Worm (Caenorhabditis elegans): ENCODE measurements around the gene sra-34.

The sra-34 gene

DNA sequence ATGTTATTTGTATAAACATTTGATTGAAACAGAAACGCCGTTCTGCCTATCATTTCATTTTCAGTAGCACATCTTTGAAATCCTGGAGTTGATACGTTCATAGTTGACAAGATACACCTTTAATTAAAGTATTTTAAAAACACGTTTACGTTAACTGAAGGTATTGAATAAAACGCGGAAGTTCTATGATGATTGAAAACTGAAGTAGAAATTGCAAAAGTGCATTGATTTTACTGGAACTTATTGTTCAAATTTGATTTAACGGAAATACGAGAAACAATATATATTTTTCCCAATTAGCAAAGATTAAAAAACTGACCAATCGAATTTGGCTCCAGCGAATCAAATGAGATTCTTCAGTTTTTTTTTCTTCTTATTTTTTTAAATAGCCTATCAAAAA is at the start of gene sra-34:
TSS of gene sra-34 (minus strand) at position 101 of the 400 bp plus-strand sequence.
- TF ChIP-seq ets-7 (tag; optimal IDR thresholded peaks at IDR 0.05) (no peak), ceh-36 (tag; optimal IDR thresholded peaks at IDR 0.05) (no peak), ama-1 (optimal IDR thresholded peaks at IDR 0.05) (no peak), flt-1 (GFP tag; IDR thresholded peaks at IDR 0.05) (no peak), pes-1 (GFP tag; IDR thresholded peaks at IDR 0.05) (no peak), hnd-1 (tag; optimal IDR thresholded peaks at IDR 0.05) (no peak), tbx-37 (GFP tag; conservative IDR thresholded peaks at IDR 0.05) (no peak), hmg-4 (GFP tag; optimal IDR thresholded peaks at IDR 0.05) (no peak), B0310.2 (tag; optimal IDR thresholded peaks at IDR 0.05) (no peak), scrt-1 (GFP tag; IDR thresholded peaks at IDR 0.05) (no peak), sea-1 (GFP tag; conservative IDR thresholded peaks at IDR 0.05) (no peak), aly-1 (tag; optimal IDR thresholded peaks at IDR 0.05) (no peak), hmbx-1 (tag; optimal IDR thresholded peaks at IDR 0.05) (no peak)

DNA sequence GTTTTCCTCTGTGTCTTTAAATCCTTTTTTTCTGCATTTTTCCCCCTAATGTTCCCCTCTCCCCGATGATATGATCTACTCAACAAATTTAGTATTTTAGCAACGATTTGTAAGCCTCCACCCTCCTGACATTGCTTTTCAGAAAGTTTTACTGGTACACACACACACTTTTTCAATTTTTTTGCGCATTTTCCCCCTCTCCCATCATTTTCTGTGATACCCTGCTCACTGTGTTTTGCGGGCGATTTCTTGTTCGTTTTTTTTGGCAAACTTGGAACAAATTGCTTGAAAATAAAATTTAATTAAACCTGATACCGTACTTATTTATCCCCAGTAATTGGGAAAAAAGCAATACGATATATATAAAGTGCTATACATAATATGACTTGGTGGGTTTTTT is 47.2 kb upstream of the sra-34 start:
- TF ChIP-seq F13C5.2 (tag; optimal IDR thresholded peaks at IDR 0.05) = no peak
- TF ChIP-seq ama-1 (optimal IDR thresholded peaks at IDR 0.05) = peak; percentile 29

DNA sequence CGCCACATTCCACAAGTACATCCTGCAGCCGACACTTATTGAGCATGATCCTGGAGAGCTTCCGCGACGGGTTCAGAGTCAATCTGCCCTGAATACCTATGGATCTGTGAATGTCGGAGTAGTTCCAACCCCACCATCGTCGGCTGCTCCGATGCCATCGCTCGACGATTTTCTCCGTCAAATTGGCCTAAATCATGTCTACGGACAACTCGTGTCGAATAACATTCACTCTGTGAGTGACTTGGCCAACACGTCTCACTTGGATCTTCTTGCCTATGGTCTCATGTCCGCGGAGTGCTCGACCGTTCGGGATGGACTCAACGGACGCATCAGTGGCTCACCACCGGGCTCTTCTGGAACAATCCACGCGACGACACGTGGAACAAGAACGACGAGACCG is 46.6 kb upstream of the sra-34 start:
- no peak for TF ChIP-seq flt-1 (GFP tag; IDR thresholded peaks at IDR 0.05)
- TF ChIP-seq tra-4 (tag; optimal IDR thresholded peaks at IDR 0.05) = no peak
- no peak for TF ChIP-seq sea-1 (GFP tag; conservative IDR thresholded peaks at IDR 0.05)

DNA sequence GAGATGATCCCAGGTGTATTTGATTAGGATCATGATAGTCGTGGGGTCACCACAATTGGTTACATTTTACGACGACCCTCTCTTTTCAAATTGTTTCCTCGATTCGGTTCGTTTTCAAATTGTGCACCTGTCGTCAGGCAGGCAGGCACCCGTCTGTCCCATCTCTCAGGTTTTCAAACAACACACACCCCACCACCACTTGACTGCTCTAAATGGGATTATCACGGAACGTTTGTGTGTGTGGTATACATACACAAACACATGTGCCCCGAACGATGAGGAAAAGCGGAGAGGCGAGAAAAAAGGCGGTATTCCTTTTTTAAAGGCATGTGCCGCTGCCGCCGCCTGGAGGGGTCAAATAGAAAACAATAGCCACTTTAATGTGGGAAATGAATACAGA is 41.9 kb upstream of the sra-34 start:
- TF ChIP-seq hmg-4 (GFP tag; optimal IDR thresholded peaks at IDR 0.05) (peak; percentile 10), ceh-36 (tag; optimal IDR thresholded peaks at IDR 0.05) (peak; percentile 54), sea-1 (GFP tag; conservative IDR thresholded peaks at IDR 0.05) (no peak)

DNA sequence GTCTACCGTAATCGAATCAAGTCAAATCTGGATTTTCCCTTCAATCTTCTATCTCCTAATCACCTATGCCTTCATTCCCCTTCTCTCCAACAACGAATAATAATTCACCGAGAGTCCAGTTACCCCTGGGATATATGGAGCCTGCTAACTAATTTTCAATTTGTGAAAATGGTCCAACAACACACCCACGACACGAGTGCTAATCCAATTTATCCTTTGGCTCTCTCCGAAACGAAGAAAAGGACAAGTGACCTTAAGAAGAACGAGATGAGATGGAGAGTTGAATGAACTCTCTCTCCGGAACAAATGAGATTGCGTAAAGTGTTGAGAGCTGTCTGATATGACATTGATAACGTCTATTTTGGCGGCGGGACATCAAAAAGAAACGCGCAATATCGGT is 40.8 kb upstream of the sra-34 start:
- TF ChIP-seq sea-1 (GFP tag; conservative IDR thresholded peaks at IDR 0.05) (no peak), ets-7 (tag; optimal IDR thresholded peaks at IDR 0.05) (no peak), hmg-4 (GFP tag; optimal IDR thresholded peaks at IDR 0.05) (no peak), B0310.2 (tag; optimal IDR thresholded peaks at IDR 0.05) (no peak), flt-1 (GFP tag; IDR thresholded peaks at IDR 0.05) (no peak), scrt-1 (GFP tag; IDR thresholded peaks at IDR 0.05) (no peak), tra-4 (tag; optimal IDR thresholded peaks at IDR 0.05) (no peak), hmbx-1 (tag; optimal IDR thresholded peaks at IDR 0.05) (no peak), pes-1 (GFP tag; IDR thresholded peaks at IDR 0.05) (no peak), hnd-1 (tag; optimal IDR thresholded peaks at IDR 0.05) (no peak), F13C5.2 (tag; optimal IDR thresholded peaks at IDR 0.05) (no peak), ceh-13 (GFP tag; optimal IDR thresholded peaks at IDR 0.05) (no peak), tbx-37 (GFP tag; conservative IDR thresholded peaks at IDR 0.05) (no peak), aly-1 (tag; optimal IDR thresholded peaks at IDR 0.05) (no peak), tbx-11 (GFP tag; IDR thresholded peaks at IDR 0.05) (no peak)

DNA sequence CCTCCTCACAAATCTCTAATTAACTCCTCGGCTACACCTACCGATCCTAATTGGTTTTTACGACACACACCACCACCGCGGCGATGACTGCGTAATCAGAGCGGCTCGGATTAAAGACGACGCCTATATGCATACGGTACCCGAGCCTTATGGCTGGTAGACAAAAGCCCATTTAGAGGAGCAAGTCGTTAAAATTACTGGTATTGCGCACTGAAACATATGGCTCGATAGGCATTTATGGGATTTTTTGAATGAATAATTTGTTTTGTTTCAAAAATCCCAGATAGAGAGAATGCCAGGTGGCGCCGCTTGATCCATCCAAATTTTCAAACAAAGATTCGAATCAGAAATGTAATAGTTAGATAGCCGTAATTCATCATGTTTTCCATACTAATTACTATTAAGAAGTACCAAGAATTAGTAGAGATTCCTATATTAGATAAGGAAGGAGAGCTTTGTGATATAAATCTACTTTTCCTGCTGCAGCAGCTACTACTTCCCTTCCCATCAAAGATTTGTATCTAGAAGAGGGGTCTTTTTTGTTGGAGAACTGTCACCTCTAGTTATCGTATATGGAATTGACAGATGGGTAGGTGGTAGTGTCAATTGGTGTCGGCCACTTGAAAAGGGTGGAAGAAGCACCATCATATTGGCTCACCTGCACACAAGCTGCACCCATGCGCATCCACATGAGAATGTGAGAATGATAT is 39.9 kb upstream of the sra-34 start:
- TF ChIP-seq hnd-1 (tag; optimal IDR thresholded peaks at IDR 0.05) (no peak), sea-1 (GFP tag; conservative IDR thresholded peaks at IDR 0.05) (no peak), scrt-1 (GFP tag; IDR thresholded peaks at IDR 0.05) (no peak), ama-1 (optimal IDR thresholded peaks at IDR 0.05) (no peak), pes-1 (GFP tag; IDR thresholded peaks at IDR 0.05) (no peak), hmg-4 (GFP tag; optimal IDR thresholded peaks at IDR 0.05) (no peak), flt-1 (GFP tag; IDR thresholded peaks at IDR 0.05) (no peak), B0310.2 (tag; optimal IDR thresholded peaks at IDR 0.05) (no peak), aly-1 (tag; optimal IDR thresholded peaks at IDR 0.05) (no peak), ceh-13 (GFP tag; optimal IDR thresholded peaks at IDR 0.05) (no peak)

DNA sequence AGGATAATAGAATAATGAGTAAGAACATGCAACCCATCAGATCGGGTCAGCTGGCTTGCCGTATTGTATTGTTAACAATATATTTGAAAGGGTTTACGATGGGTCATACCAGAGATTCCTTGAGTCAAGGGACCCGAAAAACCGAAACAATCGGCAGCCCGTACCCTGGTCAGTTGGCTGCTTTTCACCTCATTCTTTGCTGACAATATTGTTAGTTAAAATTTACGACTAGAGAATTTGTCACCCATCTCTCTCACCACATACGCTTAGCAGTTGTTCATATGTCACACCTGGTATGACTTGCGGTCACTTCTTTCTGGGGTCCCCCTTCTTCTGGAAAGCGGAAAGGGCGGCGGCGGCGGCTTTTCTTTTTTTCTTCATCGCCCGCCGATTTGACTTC is 37.6 kb upstream of the sra-34 start:
- TF ChIP-seq pes-1 (GFP tag; IDR thresholded peaks at IDR 0.05) (0 out of 2 replicates have a peak, but pooled peaks have one; percentile 26), flt-1 (GFP tag; IDR thresholded peaks at IDR 0.05) (no peak), tra-4 (tag; optimal IDR thresholded peaks at IDR 0.05) (no peak), tbx-11 (GFP tag; IDR thresholded peaks at IDR 0.05) (no peak), sea-1 (GFP tag; conservative IDR thresholded peaks at IDR 0.05) (no peak), tbx-37 (GFP tag; conservative IDR thresholded peaks at IDR 0.05) (no peak), hnd-1 (tag; optimal IDR thresholded peaks at IDR 0.05) (no peak), ets-7 (tag; optimal IDR thresholded peaks at IDR 0.05) (no peak)

DNA sequence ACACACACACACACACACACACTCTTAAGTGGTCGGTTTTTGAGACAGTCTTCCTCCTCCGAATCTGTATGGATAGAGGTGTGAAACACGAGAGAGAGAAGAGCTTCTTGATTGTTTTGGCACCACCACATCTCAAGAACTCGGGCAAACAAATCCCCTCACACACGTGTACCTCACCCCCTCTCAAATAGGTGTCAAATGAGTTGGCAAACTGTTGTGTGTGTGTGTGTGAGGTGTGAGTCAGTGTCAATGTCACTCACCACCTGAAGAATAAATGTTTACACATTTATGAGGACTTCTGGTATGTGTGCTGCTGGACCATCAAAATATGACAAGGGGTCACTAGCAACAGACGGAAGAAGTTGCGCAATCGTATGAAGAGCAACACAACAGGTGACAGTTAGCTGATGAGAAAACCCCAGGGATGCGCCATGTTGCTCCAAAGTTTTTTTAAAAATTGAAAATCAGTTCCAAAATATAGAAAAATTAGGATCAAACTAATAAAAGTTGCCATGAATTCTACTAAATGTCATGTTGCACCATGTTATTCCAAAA is 36.5 kb upstream of the sra-34 start:
- TF ChIP-seq pes-1 (GFP tag; IDR thresholded peaks at IDR 0.05) = no peak
- no peak for TF ChIP-seq flt-1 (GFP tag; IDR thresholded peaks at IDR 0.05)
- no peak for TF ChIP-seq B0310.2 (tag; optimal IDR thresholded peaks at IDR 0.05)
- no peak for TF ChIP-seq hnd-1 (tag; optimal IDR thresholded peaks at IDR 0.05)
- TF ChIP-seq scrt-1 (GFP tag; IDR thresholded peaks at IDR 0.05) = no peak
- TF ChIP-seq tbx-11 (GFP tag; IDR thresholded peaks at IDR 0.05) = no peak
- no peak for TF ChIP-seq tra-4 (tag; optimal IDR thresholded peaks at IDR 0.05)
- no peak for TF ChIP-seq F13C5.2 (tag; optimal IDR thresholded peaks at IDR 0.05)
- no peak for TF ChIP-seq ets-7 (tag; optimal IDR thresholded peaks at IDR 0.05)
- no peak for TF ChIP-seq ceh-13 (GFP tag; optimal IDR thresholded peaks at IDR 0.05)
- no peak for TF ChIP-seq sea-1 (GFP tag; conservative IDR thresholded peaks at IDR 0.05)
- TF ChIP-seq ama-1 (optimal IDR thresholded peaks at IDR 0.05) = no peak
- no peak for TF ChIP-seq ceh-36 (tag; optimal IDR thresholded peaks at IDR 0.05)
- no peak for TF ChIP-seq hmbx-1 (tag; optimal IDR thresholded peaks at IDR 0.05)
- no peak for TF ChIP-seq tbx-37 (GFP tag; conservative IDR thresholded peaks at IDR 0.05)
- no peak for TF ChIP-seq hmg-4 (GFP tag; optimal IDR thresholded peaks at IDR 0.05)
- no peak for TF ChIP-seq aly-1 (tag; optimal IDR thresholded peaks at IDR 0.05)
